Worm (Caenorhabditis elegans): ENCODE data around the gene srd-38.

Gene srd-38

ce11 chrX:13267230-13267629, 24.4 kb upstream of the srd-38 start, which contains the start of gene cyp-14A1:
Gene cyp-14A1 (minus strand): TSS chrX:13267355.
- TF ChIP-seq scrt-1 (GFP tag; IDR thresholded peaks at IDR 0.05) (no peak), tbx-11 (GFP tag; IDR thresholded peaks at IDR 0.05) (no peak), B0310.2 (tag; optimal IDR thresholded peaks at IDR 0.05) (no peak), ceh-36 (tag; optimal IDR thresholded peaks at IDR 0.05) (no peak), ama-1 (optimal IDR thresholded peaks at IDR 0.05) (no peak), tbx-37 (GFP tag; conservative IDR thresholded peaks at IDR 0.05) (no peak), hnd-1 (tag; optimal IDR thresholded peaks at IDR 0.05) (no peak), hmg-4 (GFP tag; optimal IDR thresholded peaks at IDR 0.05) (no peak), aly-1 (tag; optimal IDR thresholded peaks at IDR 0.05) (no peak), hmbx-1 (tag; optimal IDR thresholded peaks at IDR 0.05) (no peak)

ce11 chrX:13269586-13269985, 22.0 kb upstream of the srd-38 start, which contains the start of gene cyp-14A2:
Gene cyp-14A2 (minus strand): TSS chrX:13269686.
- TF ChIP-seq hmg-4 (GFP tag; optimal IDR thresholded peaks at IDR 0.05) (no peak), F13C5.2 (tag; optimal IDR thresholded peaks at IDR 0.05) (no peak), hnd-1 (tag; optimal IDR thresholded peaks at IDR 0.05) (no peak), flt-1 (GFP tag; IDR thresholded peaks at IDR 0.05) (no peak), tra-4 (tag; optimal IDR thresholded peaks at IDR 0.05) (no peak), scrt-1 (GFP tag; IDR thresholded peaks at IDR 0.05) (no peak), sea-1 (GFP tag; conservative IDR thresholded peaks at IDR 0.05) (no peak), pes-1 (GFP tag; IDR thresholded peaks at IDR 0.05) (no peak), hmbx-1 (tag; optimal IDR thresholded peaks at IDR 0.05) (no peak), aly-1 (tag; optimal IDR thresholded peaks at IDR 0.05) (no peak), B0310.2 (tag; optimal IDR thresholded peaks at IDR 0.05) (no peak), ceh-13 (GFP tag; optimal IDR thresholded peaks at IDR 0.05) (no peak), ets-7 (tag; optimal IDR thresholded peaks at IDR 0.05) (no peak), ceh-36 (tag; optimal IDR thresholded peaks at IDR 0.05) (no peak)

ce11 chrX:13274102-13274501, 17.5 kb upstream of the srd-38 start, which contains the start of gene cyp-14A3:
Gene cyp-14A3 (minus strand): TSS chrX:13274202.
- TF ChIP-seq B0310.2 (tag; optimal IDR thresholded peaks at IDR 0.05) (no peak), pes-1 (GFP tag; IDR thresholded peaks at IDR 0.05) (no peak)

- TF ChIP-seq scrt-1 (GFP tag; IDR thresholded peaks at IDR 0.05) (no peak), hmbx-1 (tag; optimal IDR thresholded peaks at IDR 0.05) (no peak), pes-1 (GFP tag; IDR thresholded peaks at IDR 0.05) (no peak), hnd-1 (tag; optimal IDR thresholded peaks at IDR 0.05) (no peak), tbx-11 (GFP tag; IDR thresholded peaks at IDR 0.05) (no peak), tbx-37 (GFP tag; conservative IDR thresholded peaks at IDR 0.05) (no peak), sea-1 (GFP tag; conservative IDR thresholded peaks at IDR 0.05) (no peak)
These were observed 12.7 kb upstream of the srd-38 start, which contains the start of gene phf-33 for ce11 chrX:13278876-13279275. Gene phf-33 (minus strand): TSS chrX:13278976.

- TF ChIP-seq ceh-36 (tag; optimal IDR thresholded peaks at IDR 0.05) (no peak), tbx-37 (GFP tag; conservative IDR thresholded peaks at IDR 0.05) (no peak), F13C5.2 (tag; optimal IDR thresholded peaks at IDR 0.05) (no peak)
These were observed 8.1 kb upstream of the srd-38 start for ce11 chrX:13283462-13283861.

ce11 chrX:13284091-13284490, 7.5 kb upstream of the srd-38 start, which contains the start of gene cyp-14A4:
Gene cyp-14A4 (minus strand): TSS chrX:13284197.
- TF ChIP-seq tbx-11 (GFP tag; IDR thresholded peaks at IDR 0.05), result no peak
- TF ChIP-seq tbx-37 (GFP tag; conservative IDR thresholded peaks at IDR 0.05), result no peak
- no peak for TF ChIP-seq tra-4 (tag; optimal IDR thresholded peaks at IDR 0.05)

- TF ChIP-seq ama-1 (optimal IDR thresholded peaks at IDR 0.05) (no peak), ceh-13 (GFP tag; optimal IDR thresholded peaks at IDR 0.05) (no peak), ceh-36 (tag; optimal IDR thresholded peaks at IDR 0.05) (no peak), hmbx-1 (tag; optimal IDR thresholded peaks at IDR 0.05) (no peak), flt-1 (GFP tag; IDR thresholded peaks at IDR 0.05) (no peak), aly-1 (tag; optimal IDR thresholded peaks at IDR 0.05) (no peak), hmg-4 (GFP tag; optimal IDR thresholded peaks at IDR 0.05) (no peak)
These were observed 7.0 kb upstream of the srd-38 start for ce11 chrX:13284618-13285017.

ce11 chrX:13286533-13286932, 5.1 kb upstream of the srd-38 start, which contains the start of gene R04D3.2:
Gene R04D3.2 (minus strand): TSS chrX:13286633.
- no peak for TF ChIP-seq sea-1 (GFP tag; conservative IDR thresholded peaks at IDR 0.05)
- TF ChIP-seq tbx-11 (GFP tag; IDR thresholded peaks at IDR 0.05), result no peak
- TF ChIP-seq pes-1 (GFP tag; IDR thresholded peaks at IDR 0.05), result no peak

- TF ChIP-seq hmbx-1 (tag; optimal IDR thresholded peaks at IDR 0.05) (no peak), aly-1 (tag; optimal IDR thresholded peaks at IDR 0.05) (no peak), ama-1 (optimal IDR thresholded peaks at IDR 0.05) (no peak), flt-1 (GFP tag; IDR thresholded peaks at IDR 0.05) (no peak), F13C5.2 (tag; optimal IDR thresholded peaks at IDR 0.05) (no peak), ceh-13 (GFP tag; optimal IDR thresholded peaks at IDR 0.05) (no peak), hmg-4 (GFP tag; optimal IDR thresholded peaks at IDR 0.05) (no peak), pes-1 (GFP tag; IDR thresholded peaks at IDR 0.05) (no peak), sea-1 (GFP tag; conservative IDR thresholded peaks at IDR 0.05) (no peak), tra-4 (tag; optimal IDR thresholded peaks at IDR 0.05) (no peak), ets-7 (tag; optimal IDR thresholded peaks at IDR 0.05) (no peak), B0310.2 (tag; optimal IDR thresholded peaks at IDR 0.05) (no peak), ceh-36 (tag; optimal IDR thresholded peaks at IDR 0.05) (no peak), tbx-11 (GFP tag; IDR thresholded peaks at IDR 0.05) (no peak), scrt-1 (GFP tag; IDR thresholded peaks at IDR 0.05) (no peak)
These were observed 2.9 kb upstream of the srd-38 start, which contains the start of gene R04D3.4 for ce11 chrX:13288715-13289114. Gene R04D3.4 (minus strand): TSS chrX:13288815.

Data from whole organism, early embryonic.